Worm (Caenorhabditis elegans): ENCODE data around the gene ula-1.

Gene ula-1

DNA sequence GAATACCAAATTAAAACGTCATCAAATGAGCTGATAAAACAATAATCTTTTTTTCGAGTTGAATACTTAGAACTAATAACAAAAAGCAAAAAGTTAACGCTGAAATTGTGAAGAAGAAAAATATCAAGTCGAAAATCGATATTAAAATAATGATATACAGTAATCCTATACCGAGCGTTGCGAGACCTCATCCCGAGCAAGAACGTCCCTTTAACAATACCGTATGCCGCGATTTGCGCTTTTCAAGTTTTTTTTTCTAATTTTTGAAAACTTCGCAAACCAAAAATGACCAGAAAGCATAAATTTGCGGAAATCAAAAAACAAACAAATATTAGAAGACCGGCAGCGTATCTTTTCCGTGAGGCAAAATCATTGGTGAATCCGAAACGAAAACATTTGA is 29.1 kb downstream of the ula-1 start, which contains the start of gene F26F4.5:
Gene F26F4.5, minus strand, starts transcription at position 256 of the 400 bp plus-strand sequence.
- TF ChIP-seq unc-39 (tag; optimal IDR thresholded peaks at IDR 0.05) = no peak
- peak; percentile 45; the same call in 1 of the 2 replicates for TF ChIP-seq lin-38 (GFP tag; IDR thresholded peaks at IDR 0.05)
- peak; percentile 70 for TF ChIP-seq aha-1 (tag)
- TF ChIP-seq spr-1 (tag; optimal IDR thresholded peaks at IDR 0.05) = no peak
- no peak for TF ChIP-seq sdz-12 (GFP tag; optimal IDR thresholded peaks at IDR 0.05)
- TF ChIP-seq nhr-42 (GFP tag; IDR thresholded peaks at IDR 0.05) = no peak
- no peak for TF ChIP-seq attf-4 (tag; optimal IDR thresholded peaks at IDR 0.05)

- TF ChIP-seq jun-1 (tag; optimal IDR thresholded peaks at IDR 0.05) = no peak
- TF ChIP-seq nhr-28 (tag; optimal IDR thresholded peaks at IDR 0.05) = peak; percentile 8
- TF ChIP-seq daf-16 (GFP tag; optimal IDR thresholded peaks at IDR 0.05) = no peak
- peak; percentile 42 for TF ChIP-seq daf-16 (tag; optimal IDR thresholded peaks at IDR 0.05)
- no peak for TF ChIP-seq zfp-3 (GFP tag; conservative IDR thresholded peaks at IDR 0.05)
- TF ChIP-seq lin-1 (GFP tag; IDR thresholded peaks at IDR 0.05) = no peak
- TF ChIP-seq pqm-1 (tag; optimal IDR thresholded peaks at IDR 0.05) = no peak
- no peak for TF ChIP-seq rbr-2 (tag; optimal IDR thresholded peaks at IDR 0.05)
- no peak for TF ChIP-seq zip-11 (GFP tag; IDR thresholded peaks at IDR 0.05)
- peak; percentile 36; the same call in 1 of the 2 replicates for TF ChIP-seq dmd-6 (GFP tag; IDR thresholded peaks at IDR 0.05)
- no peak for TF ChIP-seq ceh-32 (tag; optimal IDR thresholded peaks at IDR 0.05; ENCODE audit: poor library complexity)
- TF ChIP-seq F10B5.3 (tag; optimal IDR thresholded peaks at IDR 0.05) = no peak
- TF ChIP-seq unc-62 (GFP tag; optimal IDR thresholded peaks at IDR 0.05 in 1 of 2) = no peak
- TF ChIP-seq unc-62 (tag; optimal IDR thresholded peaks at IDR 0.05) = no peak
- no peak for TF ChIP-seq Y75B8A.6 (GFP tag; IDR thresholded peaks at IDR 0.05)
- no peak for TF ChIP-seq arid-1 (GFP tag; conservative IDR thresholded peaks at IDR 0.05)
- TF ChIP-seq gei-8 (GFP tag; optimal IDR thresholded peaks at IDR 0.05) = no peak
- TF ChIP-seq vab-7 (GFP tag; IDR thresholded peaks at IDR 0.05) = no peak
- no peak for TF ChIP-seq spr-1 (tag; optimal IDR thresholded peaks at IDR 0.05)
- no peak for TF ChIP-seq T26A8.4 (GFP tag; IDR thresholded peaks at IDR 0.05)
- TF ChIP-seq lin-15B (tag; optimal IDR thresholded peaks at IDR 0.05) = no peak
- no peak for TF ChIP-seq T20F7.1 (GFP tag; optimal IDR thresholded peaks at IDR 0.05)
These were observed 32.8 kb downstream of the ula-1 start, which contains the start of gene clec-6 for ce11 chrIII:4887291-4887690. clec-6 (minus strand) TSS chrIII:4887444.

DNA sequence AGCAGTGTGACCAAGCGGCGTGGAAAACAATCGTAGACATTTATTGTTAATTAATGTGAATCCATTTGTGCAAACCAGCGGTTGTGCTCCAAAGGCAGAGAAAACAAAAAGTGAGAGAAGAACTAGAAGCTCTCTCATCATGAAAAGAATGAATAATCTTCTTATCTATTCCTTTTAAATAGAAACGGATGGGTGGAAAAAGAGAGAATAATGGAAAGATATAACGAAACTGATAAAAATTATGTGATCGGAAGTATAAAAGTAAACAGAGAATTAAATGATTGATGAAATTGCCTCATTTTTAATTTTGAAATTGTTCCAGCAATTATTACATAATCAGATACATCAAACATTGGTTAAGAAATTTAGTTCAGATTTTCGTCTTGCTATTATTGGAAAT is 36.7 kb downstream of the ula-1 start, which contains the start of gene clec-5:
Gene clec-5, minus strand, starts transcription at position 178 of the 400 bp plus-strand sequence.
- TF ChIP-seq dve-1 (tag; optimal IDR thresholded peaks at IDR 0.05; ENCODE audit: insufficient read depth) (peak; percentile 13), daf-16 (GFP tag; optimal IDR thresholded peaks at IDR 0.05) (no peak), daf-16 (tag; optimal IDR thresholded peaks at IDR 0.05) (peak; percentile 17), tra-1 (GFP tag; IDR thresholded peaks at IDR 0.05) (no peak), pqm-1 (tag; optimal IDR thresholded peaks at IDR 0.05) (peak; percentile 56)

DNA sequence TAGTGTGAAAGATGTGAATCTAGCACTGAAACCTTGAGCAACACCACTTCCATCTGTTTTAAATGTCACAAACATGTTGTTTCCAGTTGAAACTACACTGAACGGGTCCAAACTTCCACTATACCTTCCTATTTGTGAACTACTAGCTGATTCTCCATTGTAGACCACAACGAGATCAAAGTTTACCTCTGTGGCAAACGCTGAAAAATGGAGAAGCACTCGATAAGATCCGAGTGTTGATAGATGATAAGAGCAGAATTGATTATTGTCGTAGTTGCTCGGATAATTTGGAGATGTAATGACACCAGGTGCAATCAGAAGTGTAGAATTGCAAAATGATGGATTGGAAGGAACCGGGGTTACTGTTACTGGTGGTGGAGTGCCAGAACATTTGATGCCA is 38.2 kb downstream of the ula-1 start:
- TF ChIP-seq pqm-1 (tag; optimal IDR thresholded peaks at IDR 0.05) (peak; percentile 38), lin-39 (tag; optimal IDR thresholded peaks at IDR 0.05) (no peak), unc-62 (GFP tag; optimal IDR thresholded peaks at IDR 0.05 in 1 of 2) (no peak), unc-62 (tag; optimal IDR thresholded peaks at IDR 0.05) (no peak), ZK337.2 (GFP tag; IDR thresholded peaks at IDR 0.05) (no peak), hlh-11 (tag; optimal IDR thresholded peaks at IDR 0.05) (peak; percentile 12), mep-1 (tag; optimal IDR thresholded peaks at IDR 0.05) (no peak), dmd-6 (GFP tag; IDR thresholded peaks at IDR 0.05) (0 out of 2 replicates have a peak, but pooled peaks have one; percentile 17), nhr-28 (tag; optimal IDR thresholded peaks at IDR 0.05) (peak; percentile 11), hmg-1.1 (GFP tag; IDR thresholded peaks at IDR 0.05) (no peak), daf-16 (GFP tag; optimal IDR thresholded peaks at IDR 0.05) (no peak), daf-16 (tag; optimal IDR thresholded peaks at IDR 0.05) (peak; percentile 22), spr-3 (GFP tag; optimal IDR thresholded peaks at IDR 0.05) (no peak), madf-5 (GFP tag; IDR thresholded peaks at IDR 0.05) (no peak)
